Fruit fly (Drosophila melanogaster) whole organism, pupa: Measurements from ENCODE around the gene sle.
"Not testable (repeated sequence)": the region's sequence is repeated elsewhere in the genome, so short reads cannot be mapped to it uniquely, and the experiment has no call there.

Source experiments
- D1 ChIP-seq: fragments of 200-800 bp; sonication (Bioruptor generic); optimal IDR thresholded peaks from 2 replicates; lab custom pipeline; 2018; ENCODE audit warnings: missing biosample characterization, mild to moderate bottlenecking, missing genetic modification characterization, moderate library complexity
- Pif1A ChIP-seq: fragments of 200-800 bp; sonication (Bioruptor generic); optimal IDR thresholded peaks from 3 replicates; lab custom pipeline; 2016; ENCODE audit warnings: missing biosample characterization, missing genetic modification characterization
- Pif1B ChIP-seq: fragments of 200-800 bp; sonication (Bioruptor generic); optimal IDR thresholded peaks from 3 replicates; lab custom pipeline; 2016; ENCODE audit warnings: missing biosample characterization, missing genetic modification characterization

DNA sequence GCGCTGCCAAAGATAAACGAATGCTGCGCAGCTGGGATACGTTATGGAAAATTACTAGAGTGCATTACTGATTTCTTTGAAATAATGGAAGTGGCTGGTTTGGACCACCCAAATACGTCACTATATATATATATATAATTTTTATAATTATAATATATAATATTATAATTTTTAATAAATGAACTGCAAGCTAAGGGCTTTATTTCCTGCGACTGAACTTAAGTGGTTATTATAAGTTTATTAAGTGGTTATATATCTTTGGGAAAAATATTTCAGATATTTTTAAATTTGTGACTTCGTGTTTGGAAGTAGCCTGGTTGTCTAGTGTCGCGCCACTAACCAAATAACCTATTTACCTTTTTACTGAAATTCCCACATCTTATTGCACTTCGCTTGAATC lies 15.5 kb downstream of the sle start, which contains the start of gene CG31406:
- TF ChIP-seq Pif1B; Pif1A (GFP tag; lab: Kevin White, UChicago); D1 (tag; lab: Kevin White, UChicago): not testable (repeated sequence)
